Fruit fly (Drosophila melanogaster) whole organism, embryonic: Measurements from ENCODE around the gene CG11951.

Experiments
- Aef1 ChIP-seq: fragments of 200-800 bp; sonication (Bioruptor generic); IDR thresholded peaks from 3 replicates; pipeline ENCODE4 v1.3.6; 2022; ENCODE audit warnings: missing biosample characterization, missing genetic modification characterization
- CG43689 ChIP-seq: fragments of 200-800 bp; sonication (Bioruptor generic); IDR thresholded peaks from 2 replicates; pipeline ENCODE4 v1.3.6; 2022; ENCODE audit warnings: missing biosample characterization, missing genetic modification characterization
- CG5245 ChIP-seq: fragments of 200-800 bp; sonication (Bioruptor generic); optimal IDR thresholded peaks from 3 replicates; lab custom pipeline; 2016; ENCODE audit warnings: missing biosample characterization, missing genetic modification characterization
- CG5953 ChIP-seq: fragments of 200-800 bp; sonication (Bioruptor generic); IDR thresholded peaks from 2 replicates; pipeline ENCODE4 v1.3.6; 2022; ENCODE audit warnings: missing biosample characterization, missing genetic modification characterization
- CG7928 ChIP-seq: fragments of 200-800 bp; sonication (Bioruptor generic); optimal IDR thresholded peaks from 2 replicates; lab custom pipeline; 2017; ENCODE audit warnings: missing biosample characterization, mild to moderate bottlenecking, missing genetic modification characterization
- lov ChIP-seq, 2 experiments: fragments of 200-800 bp in 1 of 2; fragments of >200 bp in 1 of 2; sonication (Bioruptor generic) in 1 of 2; IDR thresholded peaks in 1 of 2; optimal IDR thresholded peaks in 1 of 2; 2 replicates in 1 of 2; 3 replicates in 1 of 2; pipeline versions ENCODE4 v1.3.6 to Lab custom; 2017 to 2022; ENCODE audit warnings: missing biosample characterization in 1 of 2, missing genetic modification characterization in 1 of 2
- pros ChIP-seq: fragments of 200-800 bp; sonication (Bioruptor generic); optimal IDR thresholded peaks from 3 replicates; lab custom pipeline; 2019; ENCODE audit warnings: missing biosample characterization, mild to moderate bottlenecking, missing genetic modification characterization, moderate library complexity
- repo ChIP-seq: fragments of 200-800 bp; sonication (Bioruptor generic); optimal IDR thresholded peaks from 2 replicates; lab custom pipeline; 2016; ENCODE audit warnings: missing biosample characterization, missing genetic modification characterization

DNA sequence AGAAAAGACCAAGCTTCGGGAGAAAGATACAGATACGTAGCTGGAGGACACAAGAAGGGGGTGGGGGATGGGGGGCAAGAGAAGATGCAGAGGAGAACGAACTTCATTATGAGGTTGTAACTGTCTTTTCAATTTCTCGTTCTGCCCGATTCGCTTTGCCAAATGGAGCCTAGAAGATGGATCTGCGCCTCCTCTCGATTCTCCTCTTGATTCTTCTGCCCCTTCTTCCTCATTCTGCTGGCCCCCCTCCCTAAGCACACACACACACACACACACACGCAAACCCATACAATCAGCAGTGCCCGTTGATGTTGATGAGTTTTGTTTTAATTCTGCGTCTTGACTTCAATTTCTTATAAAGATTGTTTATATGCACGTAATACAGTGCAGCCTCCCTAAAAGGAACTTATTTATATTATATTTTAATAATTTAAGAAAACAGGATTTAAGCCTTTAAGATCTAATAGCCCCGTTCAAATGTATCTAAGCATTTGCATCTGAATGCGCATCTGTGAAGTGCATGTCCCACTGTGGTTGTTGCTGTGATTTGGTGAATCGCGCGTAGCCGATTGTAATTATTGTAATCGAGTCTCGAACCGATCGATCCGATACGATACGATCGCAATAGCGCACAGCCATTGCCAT is 31.4 kb downstream of the CG11951 start:
- TF ChIP-seq repo (GFP tag; lab: Kevin White, UChicago) (no peak), lov (optimal IDR thresholded peaks at IDR 0.05; lab: Kevin White, UChicago) (no peak), lov (GFP tag; IDR thresholded peaks at IDR 0.05; lab: Robert Waterston, UW) (peak; percentile 64; the same call in 1 of the 3 replicates), CG5953 (GFP tag; lab: Robert Waterston, UW) (peak; percentile 68), CG7928 (GFP tag; lab: Kevin White, UChicago) (peak; percentile 11), Aef1 (GFP tag; lab: Robert Waterston, UW) (peak; percentile 76), pros (no peak), CG43689 (GFP tag; lab: Robert Waterston, UW) (peak; percentile 45; the same call in 1 of the 2 replicates), CG5245 (peak; percentile 14)
